Worm (Caenorhabditis elegans): Measurements from ENCODE around the gene F42A10.6.
A peak's percentile ranks its signal among the peaks of the same experiment; 100 is the strongest.

Gene F42A10.6

ce11 chrIII:6140818-6141217 lies 35.8 kb downstream of the F42A10.6 start:
- TF ChIP-seq bed-3 (GFP tag; optimal IDR thresholded peaks at IDR 0.05) (no peak), sptf-1 (tag; optimal IDR thresholded peaks at IDR 0.05) (no peak), lin-13 (tag; optimal IDR thresholded peaks at IDR 0.05) (no peak), ztf-11 (tag; optimal IDR thresholded peaks at IDR 0.05) (no peak), unc-120 (tag; optimal IDR thresholded peaks at IDR 0.05; ENCODE audit: poor library complexity, severe bottlenecking) (no peak), unc-62 (GFP tag; optimal IDR thresholded peaks at IDR 0.05) (no peak), mab-5 (tag; optimal IDR thresholded peaks at IDR 0.05) (no peak), elt-1 (tag; optimal IDR thresholded peaks at IDR 0.05; ENCODE audit: borderline replicate concordance, insufficient read depth) (no peak), mep-1 (tag; optimal IDR thresholded peaks at IDR 0.05) (no peak), ham-2 (GFP tag; optimal IDR thresholded peaks at IDR 0.05) (no peak)

- TF ChIP-seq nhr-237 (tag; optimal IDR thresholded peaks at IDR 0.05) (no peak), mep-1 (tag; optimal IDR thresholded peaks at IDR 0.05) (no peak), sem-2 (GFP tag; optimal IDR thresholded peaks at IDR 0.05) (no peak), pha-4 (tag; optimal IDR thresholded peaks at IDR 0.05) (no peak), ces-1 (GFP tag; optimal IDR thresholded peaks at IDR 0.05) (peak; percentile 30), lin-13 (tag; optimal IDR thresholded peaks at IDR 0.05) (no peak), unc-120 (tag; optimal IDR thresholded peaks at IDR 0.05; ENCODE audit: poor library complexity, severe bottlenecking) (peak; percentile 12), elt-1 (tag; optimal IDR thresholded peaks at IDR 0.05; ENCODE audit: borderline replicate concordance, insufficient read depth) (no peak), bed-3 (GFP tag; optimal IDR thresholded peaks at IDR 0.05) (no peak), nhr-2 (tag; optimal IDR thresholded peaks at IDR 0.05) (no peak), cnd-1 (tag; optimal IDR thresholded peaks at IDR 0.05) (no peak), mls-2 (tag; optimal IDR thresholded peaks at IDR 0.05) (no peak), tbx-8 (GFP tag; optimal IDR thresholded peaks at IDR 0.05) (no peak), lin-32 (GFP tag; optimal IDR thresholded peaks at IDR 0.05) (no peak), flh-1 (GFP tag; optimal IDR thresholded peaks at IDR 0.05) (no peak)
Measured at ce11 chrIII:6139932-6140612, 36.6 kb downstream of the F42A10.6 start.

- TF ChIP-seq snpc-4 (tag; optimal IDR thresholded peaks at IDR 0.05) (no peak), tbx-8 (GFP tag; optimal IDR thresholded peaks at IDR 0.05) (no peak), pha-4 (tag; optimal IDR thresholded peaks at IDR 0.05) (no peak), elt-1 (tag; optimal IDR thresholded peaks at IDR 0.05; ENCODE audit: borderline replicate concordance, insufficient read depth) (no peak), zip-8 (tag; optimal IDR thresholded peaks at IDR 0.05) (no peak), M03D4.4 (tag; optimal IDR thresholded peaks at IDR 0.05) (no peak), bed-3 (GFP tag; optimal IDR thresholded peaks at IDR 0.05) (no peak), drap-1 (GFP tag; optimal IDR thresholded peaks at IDR 0.05) (no peak), ceh-83 (GFP tag; optimal IDR thresholded peaks at IDR 0.05) (no peak)
Measured at ce11 chrIII:6139328-6139727, 37.3 kb downstream of the F42A10.6 start.

- TF ChIP-seq elt-3 (tag; optimal IDR thresholded peaks at IDR 0.05), result no peak
- TF ChIP-seq nhr-12 (tag; optimal IDR thresholded peaks at IDR 0.05), result no peak
- TF ChIP-seq hlh-1 (tag; optimal IDR thresholded peaks at IDR 0.05), result peak; percentile 72
- TF ChIP-seq M03D4.4 (tag; optimal IDR thresholded peaks at IDR 0.05), result peak; percentile 43
- peak; percentile 21 for TF ChIP-seq ces-1 (GFP tag; optimal IDR thresholded peaks at IDR 0.05)
- peak; percentile 91 for TF ChIP-seq unc-120 (tag; optimal IDR thresholded peaks at IDR 0.05; ENCODE audit: poor library complexity, severe bottlenecking)
- TF ChIP-seq cnd-1 (tag; optimal IDR thresholded peaks at IDR 0.05), result peak; percentile 15
- TF ChIP-seq mls-2 (tag; optimal IDR thresholded peaks at IDR 0.05), result peak; percentile 4
- peak; percentile 86 for TF ChIP-seq unc-62 (GFP tag; optimal IDR thresholded peaks at IDR 0.05)
- TF ChIP-seq unc-39 (tag; optimal IDR thresholded peaks at IDR 0.05), result no peak
- peak; percentile 2 for TF ChIP-seq sptf-1 (tag; optimal IDR thresholded peaks at IDR 0.05)
- TF ChIP-seq nhr-2 (tag; optimal IDR thresholded peaks at IDR 0.05), result no peak
Measured at ce11 chrIII:6138457-6138856, 38.2 kb downstream of the F42A10.6 start.

ce11 chrIII:6137431-6137830 lies 39.2 kb downstream of the F42A10.6 start:
- no peak for TF ChIP-seq hlh-1 (tag; optimal IDR thresholded peaks at IDR 0.05)
- TF ChIP-seq mab-5 (tag; optimal IDR thresholded peaks at IDR 0.05), result no peak
- peak; percentile 72 for TF ChIP-seq ces-1 (GFP tag; optimal IDR thresholded peaks at IDR 0.05)
- TF ChIP-seq nhr-28 (tag; optimal IDR thresholded peaks at IDR 0.05), result no peak
- TF ChIP-seq mep-1 (tag; optimal IDR thresholded peaks at IDR 0.05), result peak; percentile 1
- no peak for TF ChIP-seq nhr-2 (tag; optimal IDR thresholded peaks at IDR 0.05)
- TF ChIP-seq drap-1 (GFP tag; optimal IDR thresholded peaks at IDR 0.05), result no peak
- TF ChIP-seq ceh-43 (GFP tag; optimal IDR thresholded peaks at IDR 0.05), result no peak
- no peak for TF ChIP-seq lsy-2 (tag; optimal IDR thresholded peaks at IDR 0.05)
- TF ChIP-seq mls-2 (tag; optimal IDR thresholded peaks at IDR 0.05), result no peak
- TF ChIP-seq unc-120 (tag; optimal IDR thresholded peaks at IDR 0.05; ENCODE audit: poor library complexity, severe bottlenecking), result peak; percentile 80

Measured in whole organism, mixed stage, embryonic.